Worm (Caenorhabditis elegans) whole organism, L1 larva: ENCODE measurements around the gene cdr-1.

Source experiments
- blmp-1 ChIP-seq: fragments of 150-350 bp; optimal IDR thresholded peaks from 2 replicates; lab custom pipeline; 2014; ENCODE audit warnings: missing biosample characterization, missing genetic modification characterization
- ceh-82 ChIP-seq, 3 experiments: fragments of 150-350 bp in 1 of 3; sonication (generic microtip) in 2 of 3; optimal IDR thresholded peaks; 2 replicates each; lab custom pipeline; 2014 to 2017; ENCODE audit warnings: missing biosample characterization in 3 of 3, missing genetic modification characterization in 3 of 3
- dpl-1 ChIP-seq, 3 experiments: fragments of 150-350 bp in 2 of 3; sonication (generic microtip) in 1 of 3; optimal IDR thresholded peaks; 2 replicates each; lab custom pipeline; 2014 to 2017; ENCODE audit warnings: missing biosample characterization in 3 of 3, missing genetic modification characterization in 3 of 3, missing genetic modification reagents in 3 of 3
- egl-27 ChIP-seq, 2 experiments: fragments of 150-350 bp in 1 of 2; sonication (generic microtip); optimal IDR thresholded peaks; 3 replicates each; lab custom pipeline; 2017 to 2018; ENCODE audit warnings: missing biosample characterization in 2 of 2, missing genetic modification characterization in 2 of 2, missing genetic modification reagents in 2 of 2
- lin-14 ChIP-seq: fragments of 200-800 bp; sonication (Bioruptor generic); optimal IDR thresholded peaks from 2 replicates; lab custom pipeline; 2018; ENCODE audit warnings: mild to moderate bottlenecking, missing genetic modification characterization, moderate library complexity, missing compliant biosample characterization
- nhr-19 ChIP-seq: fragments of 200-800 bp; sonication (Bioruptor generic); conservative IDR thresholded peaks from 2 replicates; pipeline ENCODE4 v1.3.6; 2022; ENCODE audit warnings: missing genetic modification characterization, missing compliant biosample characterization
- nhr-28 ChIP-seq: fragments of 150-350 bp; optimal IDR thresholded peaks from 2 replicates; lab custom pipeline; 2014; ENCODE audit warnings: missing biosample characterization, missing genetic modification characterization
- unc-130 ChIP-seq: fragments of 150-350 bp; optimal IDR thresholded peaks from 2 replicates; lab custom pipeline; 2017; ENCODE audit warnings: missing biosample characterization, missing genetic modification characterization, inconsistent platforms
- unc-98 ChIP-seq: fragments of 200-800 bp; sonication (Bioruptor generic); IDR thresholded peaks from 2 replicates; pipeline ENCODE4 v1.3.6; 2022; ENCODE audit warnings: missing genetic modification characterization, missing compliant biosample characterization

DNA sequence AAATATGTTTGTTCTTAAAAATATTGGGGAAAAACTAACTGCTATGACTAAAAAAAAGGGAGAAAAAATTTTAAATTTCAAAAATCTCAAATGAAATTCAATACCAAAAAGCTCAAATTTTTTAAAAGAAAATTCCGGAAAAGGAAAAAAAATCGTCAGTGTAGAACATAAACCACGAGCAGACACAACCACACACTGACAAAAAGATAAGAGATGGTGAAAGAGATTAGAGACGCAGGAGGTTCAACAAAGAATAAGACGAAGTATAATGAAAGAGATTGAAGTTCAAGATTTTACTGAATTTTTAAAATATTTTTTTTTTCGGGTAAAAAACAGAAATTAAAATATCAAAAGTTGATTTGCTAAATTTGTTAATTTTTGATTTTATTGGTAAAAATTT lies 41.1 kb upstream of the cdr-1 start:
- TF ChIP-seq dpl-1 (GFP tag; optimal IDR thresholded peaks at IDR 0.05; lab: Kevin White, UChicago) = no peak
- no peak for TF ChIP-seq unc-130 (tag; lab: Kevin White, UChicago)
- no peak for TF ChIP-seq nhr-19 (GFP tag; lab: Robert Waterston, UW)
- TF ChIP-seq unc-98 (GFP tag; lab: Robert Waterston, UW) = no peak
- no peak for TF ChIP-seq egl-27 (tag; optimal IDR thresholded peaks at IDR 0.05; lab: Kevin White, UChicago)
- no peak for TF ChIP-seq ceh-82 (tag; optimal IDR thresholded peaks at IDR 0.05; lab: Kevin White, UChicago)
- no peak for TF ChIP-seq blmp-1
- TF ChIP-seq nhr-28 = no peak
- no peak for TF ChIP-seq lin-14 (GFP tag; lab: Kevin White, UChicago)
